Worm (Caenorhabditis elegans) whole organism, young adult: ENCODE measurements around the gene nhr-88.

Experiments used
- B0035.1 ChIP-seq: sonication (generic microtip); optimal IDR thresholded peaks from 2 replicates; lab custom pipeline; 2016; ENCODE audit warnings: missing genetic modification characterization, mild to moderate bottlenecking, missing compliant biosample characterization, missing genotype, missing genetic modification reagents
- C06A6.2 ChIP-seq: fragments of 200-800 bp; sonication (Bioruptor generic); conservative IDR thresholded peaks from 2 replicates; pipeline ENCODE4 v1.3.6; 2022; ENCODE audit warnings: missing genetic modification characterization, missing compliant biosample characterization
- D2030.7 ChIP-seq: fragments of 200-800 bp; sonication (Bioruptor generic); IDR thresholded peaks from 2 replicates; pipeline ENCODE4 v1.3.6; 2022; ENCODE audit warnings: missing genetic modification reagents, missing genetic modification characterization, missing compliant biosample characterization
- F10E7.11 ChIP-seq: sonication (generic microtip); optimal IDR thresholded peaks from 2 replicates; lab custom pipeline; 2017; ENCODE audit warnings: mild to moderate bottlenecking, missing genetic modification characterization, moderate library complexity, missing compliant biosample characterization
- F23B12.7 ChIP-seq: sonication (generic microtip); optimal IDR thresholded peaks from 2 replicates; lab custom pipeline; 2017; ENCODE audit warnings: missing genetic modification characterization, mild to moderate bottlenecking, missing compliant biosample characterization, antibody characterized with exemption, moderate library complexity; ENCODE audit not compliant: insufficient read depth
- F57C9.4 ChIP-seq: sonication (generic microtip); optimal IDR thresholded peaks from 2 replicates; lab custom pipeline; 2017; ENCODE audit warnings: mild to moderate bottlenecking, missing genetic modification characterization, missing compliant biosample characterization
- K11D2.4 ChIP-seq: fragments of 200-800 bp; sonication (Bioruptor generic); IDR thresholded peaks from 2 replicates; pipeline ENCODE4 v1.3.6; 2022; ENCODE audit warnings: missing genetic modification reagents, missing genetic modification characterization, missing compliant biosample characterization
- K12H6.12 ChIP-seq: fragments of 200-800 bp; sonication (Bioruptor generic); optimal IDR thresholded peaks from 2 replicates; lab custom pipeline; 2018; ENCODE audit warnings: mild to moderate bottlenecking, missing genetic modification characterization, missing compliant biosample characterization
- Y53G8AR.9 ChIP-seq: fragments of 200-800 bp; sonication (Bioruptor generic); conservative IDR thresholded peaks from 2 replicates; pipeline ENCODE4 v1.3.6; 2022; ENCODE audit warnings: missing genetic modification reagents, missing genetic modification characterization, missing compliant biosample characterization
- ZK185.1 ChIP-seq: sonication (generic microtip); optimal IDR thresholded peaks from 2 replicates; lab custom pipeline; 2016; ENCODE audit warnings: mild to moderate bottlenecking, missing genetic modification characterization, missing compliant biosample characterization; ENCODE audit not compliant: poor library complexity, severe bottlenecking
- ama-1 ChIP-seq, 3 experiments: fragments of 150-350 bp in 1 of 3; sonication (generic microtip) in 2 of 3; optimal IDR thresholded peaks; 2 replicates each; lab custom pipeline; 2014 to 2018; ENCODE audit warnings: missing biosample characterization in 2 of 3, missing genetic modification characterization in 2 of 3, missing genetic modification reagents in 2 of 3
- atf-7 ChIP-seq: sonication (generic microtip); optimal IDR thresholded peaks from 2 replicates; lab custom pipeline; 2017; ENCODE audit warnings: mild to moderate bottlenecking, missing genetic modification characterization, missing compliant biosample characterization
- ccch-3 ChIP-seq: fragments of 200-800 bp; sonication (Bioruptor generic); optimal IDR thresholded peaks from 2 replicates; lab custom pipeline; 2018; ENCODE audit warnings: mild to moderate bottlenecking, missing genetic modification characterization, missing compliant biosample characterization
- cebp-1 ChIP-seq, 2 experiments: fragments of 200-800 bp in 1 of 2; sonication (Bioruptor generic) in 1 of 2; sonication (generic microtip) in 1 of 2; IDR thresholded peaks in 1 of 2; optimal IDR thresholded peaks in 1 of 2; 2 replicates each; pipeline versions ENCODE4 v1.3.6 to Lab custom; 2017 to 2022; ENCODE audit warnings: missing compliant biosample characterization in 2 of 2, missing genetic modification characterization in 2 of 2, mild to moderate bottlenecking in 1 of 2, missing genetic modification reagents in 1 of 2, moderate library complexity in 1 of 2
- cebp-2 ChIP-seq: fragments of 200-800 bp; sonication (Bioruptor generic); IDR thresholded peaks from 2 replicates; pipeline ENCODE4 v1.3.6; 2022; ENCODE audit warnings: missing genetic modification characterization, missing compliant biosample characterization
- ceh-40 ChIP-seq: fragments of 200-800 bp; sonication (Bioruptor generic); IDR thresholded peaks from 2 replicates; pipeline ENCODE4 v1.3.6; 2022; ENCODE audit warnings: missing genetic modification characterization, missing compliant biosample characterization
- ceh-58 ChIP-seq: fragments of 200-800 bp; sonication (Bioruptor generic); IDR thresholded peaks from 2 replicates; pipeline ENCODE4 v1.3.6; 2022; ENCODE audit warnings: missing genetic modification characterization, missing compliant biosample characterization
- ceh-91 ChIP-seq: fragments of 200-800 bp; sonication (Bioruptor generic); IDR thresholded peaks from 2 replicates; pipeline ENCODE4 v1.3.6; 2022; ENCODE audit warnings: missing genetic modification reagents, missing genetic modification characterization, missing compliant biosample characterization
- die-1 ChIP-seq: sonication (generic microtip); optimal IDR thresholded peaks from 2 replicates; lab custom pipeline; 2016; ENCODE audit warnings: missing genotype, mild to moderate bottlenecking, missing genetic modification characterization, missing compliant biosample characterization
- dox-1 ChIP-seq: fragments of 200-800 bp; sonication (Bioruptor generic); IDR thresholded peaks from 2 replicates; pipeline ENCODE4 v1.3.6; 2022; ENCODE audit warnings: missing genetic modification reagents, missing genetic modification characterization, missing compliant biosample characterization
- him-1 ChIP-seq: sonication (generic microtip); optimal IDR thresholded peaks from 2 replicates; lab custom pipeline; 2016; ENCODE audit warnings: missing genotype, missing genetic modification reagents, missing genetic modification characterization, missing compliant biosample characterization
- hlh-26 ChIP-seq: fragments of 200-800 bp; sonication (Bioruptor generic); conservative IDR thresholded peaks from 2 replicates; pipeline ENCODE4 v1.3.6; 2022; ENCODE audit warnings: missing genetic modification reagents, missing genetic modification characterization, missing compliant biosample characterization
- hmg-1.2 ChIP-seq: fragments of 200-800 bp; sonication (Bioruptor generic); IDR thresholded peaks from 2 replicates; pipeline ENCODE4 v1.3.6; 2022; ENCODE audit warnings: missing genetic modification reagents, missing genetic modification characterization, missing compliant biosample characterization
- hmg-20 ChIP-seq: fragments of 200-800 bp; sonication (Bioruptor generic); IDR thresholded peaks from 2 replicates; pipeline ENCODE4 v1.3.6; 2022; ENCODE audit warnings: missing genetic modification reagents, missing genetic modification characterization, missing compliant biosample characterization
- hsf-1 ChIP-seq: fragments of 200-800 bp; sonication (Bioruptor generic); IDR thresholded peaks from 2 replicates; pipeline ENCODE4 v1.3.6; 2022; ENCODE audit warnings: missing genetic modification reagents, missing genetic modification characterization, missing compliant biosample characterization
- lag-1 ChIP-seq: fragments of 200-800 bp; sonication (Bioruptor generic); IDR thresholded peaks from 2 replicates; pipeline ENCODE4 v1.3.6; 2022; ENCODE audit warnings: missing genetic modification reagents, missing genetic modification characterization, missing compliant biosample characterization
- lsy-27 ChIP-seq: sonication (generic microtip); optimal IDR thresholded peaks from 2 replicates; lab custom pipeline; 2017; ENCODE audit warnings: missing genetic modification characterization, mild to moderate bottlenecking, missing compliant biosample characterization, antibody characterized with exemption, missing genotype, borderline replicate concordance; ENCODE audit not compliant: insufficient read depth
- madf-10 ChIP-seq: sonication (generic microtip); optimal IDR thresholded peaks from 2 replicates; lab custom pipeline; 2016; ENCODE audit warnings: mild to moderate bottlenecking, missing genetic modification characterization, missing compliant biosample characterization
- madf-6 ChIP-seq: fragments of 200-800 bp; sonication (Bioruptor generic); IDR thresholded peaks from 2 replicates; pipeline ENCODE4 v1.3.6; 2022; ENCODE audit warnings: missing genetic modification reagents, missing genetic modification characterization, missing compliant biosample characterization
- nfya-1 ChIP-seq: sonication (generic microtip); optimal IDR thresholded peaks from 2 replicates; lab custom pipeline; 2017; ENCODE audit warnings: antibody characterized with exemption, missing compliant biosample characterization, missing genetic modification characterization, borderline replicate concordance; ENCODE audit not compliant: insufficient read depth
- nfya-2 ChIP-seq: fragments of 200-800 bp; sonication (Bioruptor generic); IDR thresholded peaks from 2 replicates; pipeline ENCODE4 v1.3.6; 2022; ENCODE audit warnings: missing genetic modification reagents, missing genetic modification characterization, missing compliant biosample characterization
- nhr-120 ChIP-seq: fragments of 200-800 bp; sonication (Bioruptor generic); IDR thresholded peaks from 2 replicates; pipeline ENCODE4 v1.3.6; 2022; ENCODE audit warnings: missing genetic modification characterization, missing compliant biosample characterization
- nhr-80 ChIP-seq: sonication (generic microtip); optimal IDR thresholded peaks from 2 replicates; lab custom pipeline; 2016; ENCODE audit warnings: missing genetic modification characterization, missing compliant biosample characterization
- pbrm-1 ChIP-seq: fragments of 200-800 bp; sonication (Bioruptor generic); IDR thresholded peaks from 2 replicates; pipeline ENCODE4 v1.3.6; 2022; ENCODE audit warnings: missing genetic modification reagents, missing genetic modification characterization, missing compliant biosample characterization
- pha-4 ChIP-seq: fragments of 150-350 bp; sonication (generic microtip); optimal IDR thresholded peaks from 2 replicates; lab custom pipeline; 2014; ENCODE audit warnings: missing biosample characterization, missing genetic modification reagents, missing genetic modification characterization
- rcor-1 ChIP-seq: fragments of 200-800 bp; sonication (Bioruptor generic); IDR thresholded peaks from 2 replicates; pipeline ENCODE4 v1.3.6; 2022; ENCODE audit warnings: missing genetic modification reagents, missing genetic modification characterization, missing compliant biosample characterization
- rec-8 ChIP-seq, 2 experiments: sonication (generic microtip); optimal IDR thresholded peaks; 2 replicates each; lab custom pipeline; 2016; ENCODE audit warnings: mild to moderate bottlenecking in 2 of 2, missing genetic modification characterization in 2 of 2, missing genetic modification reagents in 2 of 2, missing genotype in 2 of 2, missing biosample characterization in 1 of 2, missing compliant biosample characterization in 1 of 2, moderate library complexity in 1 of 2
- sdz-38 ChIP-seq: sonication (generic microtip); optimal IDR thresholded peaks from 2 replicates; lab custom pipeline; 2016; ENCODE audit warnings: missing genotype, missing genetic modification characterization, missing compliant biosample characterization
- sea-2 ChIP-seq: fragments of 200-800 bp; sonication (Bioruptor generic); IDR thresholded peaks from 2 replicates; pipeline ENCODE4 v1.3.6; 2022; ENCODE audit warnings: missing genetic modification characterization, missing compliant biosample characterization
- snpc-3.4 ChIP-seq: sonication (generic microtip); optimal IDR thresholded peaks from 2 replicates; lab custom pipeline; 2017; ENCODE audit warnings: missing genetic modification characterization, mild to moderate bottlenecking, missing compliant biosample characterization, antibody characterized with exemption, moderate library complexity, missing genotype, missing genetic modification reagents
- sptf-2 ChIP-seq: fragments of 200-800 bp; sonication (Bioruptor generic); optimal IDR thresholded peaks from 2 replicates; lab custom pipeline; 2018; ENCODE audit warnings: mild to moderate bottlenecking, missing genetic modification characterization, missing compliant biosample characterization
- unc-130 ChIP-seq: sonication (generic microtip); optimal IDR thresholded peaks from 2 replicates; lab custom pipeline; 2016; ENCODE audit warnings: missing genetic modification reagents, missing genetic modification characterization, missing compliant biosample characterization
- xnd-1 ChIP-seq: sonication (generic microtip); optimal IDR thresholded peaks from 2 replicates; lab custom pipeline; 2016; ENCODE audit warnings: missing genotype, missing genetic modification reagents, missing genetic modification characterization, missing compliant biosample characterization
- zfh-2 ChIP-seq: fragments of 200-800 bp; sonication (Bioruptor generic); conservative IDR thresholded peaks from 2 replicates; pipeline ENCODE4 v1.3.6; 2022; ENCODE audit warnings: missing genetic modification reagents, missing genetic modification characterization, missing compliant biosample characterization
- ztf-28 ChIP-seq: fragments of 200-800 bp; sonication (Bioruptor generic); IDR thresholded peaks from 2 replicates; pipeline ENCODE4 v1.3.6; 2022; ENCODE audit warnings: missing genetic modification reagents, missing genetic modification characterization, missing compliant biosample characterization
- ztf-3 ChIP-seq: fragments of 200-800 bp; sonication (Bioruptor generic); optimal IDR thresholded peaks from 2 replicates; lab custom pipeline; 2018; ENCODE audit warnings: mild to moderate bottlenecking, missing genetic modification characterization, missing compliant biosample characterization
- ztf-6 ChIP-seq: fragments of 200-800 bp; sonication (Bioruptor generic); IDR thresholded peaks from 2 replicates; pipeline ENCODE4 v1.3.6; 2022; ENCODE audit warnings: missing genetic modification reagents, missing genetic modification characterization, missing compliant biosample characterization

nhr-88 gene

ce11 chrII:2973940-2974402 lies 2.5 kb upstream of the nhr-88 start (continued):
- TF ChIP-seq rec-8 (tag; optimal IDR thresholded peaks at IDR 0.05; lab: Kevin White, UChicago) (no peak), ceh-91 (GFP tag; lab: Robert Waterston, UW) (no peak), F23B12.7 (tag; lab: Kevin White, UChicago) (no peak), hlh-26 (GFP tag; lab: Robert Waterston, UW) (no peak), F10E7.11 (tag; lab: Kevin White, UChicago) (peak; percentile 62), cebp-2 (peak; percentile 78; the same call in 1 of the 2 replicates), madf-6 (GFP tag; lab: Robert Waterston, UW) (peak; percentile 47; the same call in 1 of the 2 replicates), K11D2.4 (GFP tag; lab: Robert Waterston, UW) (peak; percentile 97), ztf-6 (peak; percentile 58; the same call in 1 of the 2 replicates), nfya-1 (no peak), D2030.7 (GFP tag; lab: Robert Waterston, UW) (no peak), C06A6.2 (GFP tag; lab: Robert Waterston, UW) (peak; percentile 95), nhr-120 (GFP tag; lab: Robert Waterston, UW) (0 out of 2 replicates have a peak, but pooled peaks have one; percentile 87), nhr-80 (tag; lab: Kevin White, UChicago) (peak; percentile 23), pbrm-1 (GFP tag; lab: Robert Waterston, UW) (peak; percentile 97), ZK185.1 (tag; lab: Kevin White, UChicago) (peak; percentile 68), ceh-58 (GFP tag; lab: Robert Waterston, UW) (no peak), him-1 (tag; lab: Kevin White, UChicago) (no peak), dox-1 (peak; percentile 91), cebp-1 (GFP tag; IDR thresholded peaks at IDR 0.05; lab: Robert Waterston, UW) (peak; percentile 64; the same call in 1 of the 2 replicates), cebp-1 (tag; optimal IDR thresholded peaks at IDR 0.05; lab: Kevin White, UChicago) (peak; percentile 92), hmg-20 (peak; percentile 54; the same call in 1 of the 2 replicates), atf-7 (tag; lab: Kevin White, UChicago) (peak; percentile 98), Y53G8AR.9 (peak; percentile 85), lag-1 (GFP tag; lab: Robert Waterston, UW) (peak; percentile 87), F57C9.4 (tag; lab: Kevin White, UChicago) (peak; percentile 73), ama-1 (optimal IDR thresholded peaks at IDR 0.05; lab: Kevin White, UChicago) (no peak), ama-1 (GFP tag; optimal IDR thresholded peaks at IDR 0.05; lab: Kevin White, UChicago) (no peak), sdz-38 (tag; lab: Kevin White, UChicago) (no peak), ztf-3 (peak; percentile 88), hmg-1.2 (GFP tag; lab: Robert Waterston, UW) (peak; percentile 99), nfya-2 (no peak), ztf-28 (GFP tag; lab: Robert Waterston, UW) (no peak), B0035.1 (tag; lab: Kevin White, UChicago) (no peak), lsy-27 (tag; lab: Kevin White, UChicago) (no peak), madf-10 (tag; lab: Kevin White, UChicago) (peak; percentile 18), xnd-1 (tag; lab: Kevin White, UChicago) (no peak), rcor-1 (GFP tag; lab: Robert Waterston, UW) (peak; percentile 62; the same call in 1 of the 2 replicates), unc-130 (GFP tag; lab: Kevin White, UChicago) (no peak), pha-4 (peak; percentile 88), snpc-3.4 (no peak), zfh-2 (GFP tag; lab: Robert Waterston, UW) (peak; percentile 100), die-1 (no peak), ccch-3 (GFP tag; lab: Kevin White, UChicago) (no peak), hsf-1 (GFP tag; lab: Robert Waterston, UW) (peak; percentile 83), sptf-2 (GFP tag; lab: Kevin White, UChicago) (peak; percentile 4), ceh-40 (no peak), sea-2 (peak; percentile 79; the same call in 1 of the 2 replicates), K12H6.12 (tag; lab: Kevin White, UChicago) (peak; percentile 93)
